Fruit fly (Drosophila melanogaster): ENCODE results near the gene jdp.

- TF ChIP-seq insv (optimal IDR thresholded peaks at IDR 0.05) (no peak), psq (optimal IDR thresholded peaks at IDR 0.05) (no peak), Myc (optimal IDR thresholded peaks at IDR 0.05) (no peak), h (optimal IDR thresholded peaks at IDR 0.05) (no peak), ttk (optimal IDR thresholded peaks at IDR 0.05) (no peak)
These were observed 36.0 kb upstream of the jdp start for dm6 chr3R:30562733-30563259.
